Fruit fly (Drosophila melanogaster) whole organism, prepupa: ENCODE results near the gene CG34273.

ENCODE experiments used
- Blimp-1 ChIP-seq: fragments of 200-800 bp; sonication (Bioruptor generic); optimal IDR thresholded peaks from 3 replicates; lab custom pipeline; 2017; ENCODE audit warnings: missing biosample characterization, missing genetic modification characterization, mild to moderate bottlenecking, moderate library complexity, missing genetic modification reagents
- CG16779 ChIP-seq: fragments of 200-800 bp; sonication (Bioruptor generic); optimal IDR thresholded peaks from 3 replicates; lab custom pipeline; 2017; ENCODE audit warnings: missing biosample characterization, mild to moderate bottlenecking, missing genetic modification characterization
- CG32006 ChIP-seq: fragments of 200-800 bp; sonication (Bioruptor generic); optimal IDR thresholded peaks from 3 replicates; lab custom pipeline; 2017; ENCODE audit warnings: missing biosample characterization, mild to moderate bottlenecking, missing genetic modification characterization
- CG3919 ChIP-seq: fragments of 200-800 bp; sonication (Bioruptor generic); optimal IDR thresholded peaks from 3 replicates; lab custom pipeline; 2016; ENCODE audit warnings: missing biosample characterization, missing genetic modification characterization
- CG4318 ChIP-seq: fragments of 200-800 bp; sonication (Bioruptor generic); optimal IDR thresholded peaks from 3 replicates; lab custom pipeline; 2017; ENCODE audit warnings: missing biosample characterization, mild to moderate bottlenecking, missing genetic modification characterization
- CG6854 ChIP-seq: fragments of 200-800 bp; sonication (Bioruptor generic); optimal IDR thresholded peaks from 2 replicates; lab custom pipeline; 2017; ENCODE audit warnings: missing biosample characterization, mild to moderate bottlenecking, missing genetic modification characterization
- CG8119 ChIP-seq: fragments of 200-800 bp; sonication (Bioruptor generic); IDR thresholded peaks from 3 replicates; pipeline ENCODE4 v1.3.6; 2022; ENCODE audit warnings: missing biosample characterization, missing genetic modification characterization
- Eip78C ChIP-seq: fragments of 200-800 bp; sonication (Bioruptor generic); peaks from one replicate; lab custom pipeline; 2016; ENCODE audit warnings: missing biosample characterization, missing genetic modification characterization
- Hr39 ChIP-seq: fragments of 200-800 bp; sonication (Bioruptor generic); optimal IDR thresholded peaks from 2 replicates; lab custom pipeline; 2016; ENCODE audit warnings: missing biosample characterization, missing genetic modification characterization
- OdsH ChIP-seq: fragments of 200-800 bp; sonication (Bioruptor generic); optimal IDR thresholded peaks from 3 replicates; lab custom pipeline; 2016; ENCODE audit warnings: missing biosample characterization, missing genetic modification characterization
- acj6 ChIP-seq: fragments of 200-800 bp; sonication (Bioruptor generic); optimal IDR thresholded peaks from 3 replicates; lab custom pipeline; 2016; ENCODE audit warnings: missing biosample characterization, missing genetic modification characterization
- fd59A ChIP-seq: fragments of 200-800 bp; sonication (Bioruptor generic); optimal IDR thresholded peaks from 2 replicates; lab custom pipeline; 2017; ENCODE audit warnings: missing biosample characterization, mild to moderate bottlenecking, missing genetic modification characterization, missing genetic modification reagents
- fkh ChIP-seq: fragments of 200-800 bp; sonication (Bioruptor generic); optimal IDR thresholded peaks from 3 replicates; lab custom pipeline; 2017; ENCODE audit warnings: missing biosample characterization, mild to moderate bottlenecking, missing genetic modification characterization, moderate library complexity
- net ChIP-seq: fragments of 200-800 bp; sonication (Bioruptor generic); optimal IDR thresholded peaks from 3 replicates; lab custom pipeline; 2016; ENCODE audit warnings: missing biosample characterization, missing genetic modification characterization

DNA sequence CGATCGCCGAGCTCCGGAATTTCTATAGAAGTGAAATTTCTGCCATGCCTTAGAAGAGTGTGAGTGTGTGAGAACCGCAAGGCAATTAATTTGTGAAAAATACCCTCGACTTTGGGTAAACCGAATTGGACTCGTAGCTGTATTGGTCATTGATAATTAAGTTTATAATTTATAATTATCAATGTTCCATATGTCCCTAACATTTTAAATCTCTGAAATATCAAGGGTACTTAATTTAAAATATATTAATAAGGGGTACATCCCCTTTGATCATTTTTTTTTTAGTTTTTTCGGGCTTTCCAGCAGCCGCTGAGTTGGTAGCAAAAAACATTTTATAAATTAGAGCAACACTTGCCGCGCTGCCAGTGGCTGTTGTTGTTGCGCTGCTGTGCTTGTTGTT is 11.7 kb upstream of the CG34273 start:
- TF ChIP-seq fd59A (no peak), fkh (GFP tag; lab: Kevin White, UChicago) (no peak), OdsH (GFP tag; lab: Kevin White, UChicago) (no peak), CG16779 (tag; lab: Kevin White, UChicago) (no peak), CG6854 (GFP tag; lab: Kevin White, UChicago) (no peak), CG32006 (GFP tag; lab: Kevin White, UChicago) (peak; percentile 55), CG4318 (GFP tag; lab: Kevin White, UChicago) (peak; percentile 10), Eip78C (GFP tag; lab: Kevin White, UChicago) (peak; percentile 55), net (no peak), CG8119 (GFP tag; lab: Robert Waterston, UW) (peak; percentile 28; the same call in 1 of the 3 replicates), Blimp-1 (GFP tag; lab: Kevin White, UChicago) (no peak), acj6 (GFP tag; lab: Kevin White, UChicago) (no peak), CG3919 (GFP tag; lab: Kevin White, UChicago) (no peak), Hr39 (GFP tag; lab: Kevin White, UChicago) (no peak)
